Worm (Caenorhabditis elegans) whole organism, L4/young adult: Measurements from ENCODE around the gene glt-4.

Source experiments
- W03F9.2 ChIP-seq: fragments of 150-350 bp; optimal IDR thresholded peaks from 2 replicates; lab custom pipeline; 2014; ENCODE audit warnings: missing biosample characterization, missing genetic modification characterization
- dao-5 ChIP-seq: sonication (generic microtip); optimal IDR thresholded peaks from 2 replicates; lab custom pipeline; 2016; ENCODE audit warnings: missing genotype, missing genetic modification characterization, moderate library complexity, missing compliant biosample characterization
- him-1 ChIP-seq: sonication (generic microtip); optimal IDR thresholded peaks from 2 replicates; lab custom pipeline; 2016; ENCODE audit warnings: missing genotype, missing genetic modification reagents, missing genetic modification characterization, missing compliant biosample characterization

- no peak for TF ChIP-seq him-1 (tag; lab: Kevin White, UChicago)
- no peak for TF ChIP-seq dao-5
- TF ChIP-seq W03F9.2, result no peak
Observed at ce11 chrX:6433688-6434087, 30.5 kb downstream of the glt-4 start, which contains the start of gene K10C2.2.
